Fruit fly (Drosophila melanogaster): ENCODE measurements around the gene hwt.

hwt gene

dm6 chrX:12582984-12583869, 15.0 kb upstream of the hwt start, which contains the start of gene Pits (continued):
- no peak for TF ChIP-seq vfl (GFP tag; optimal IDR thresholded peaks at IDR 0.05)
- TF ChIP-seq Stat92E (GFP tag; optimal IDR thresholded peaks at IDR 0.05), result peak in 1 of 3 experiments; percentile 87
- TF ChIP-seq yki (optimal IDR thresholded peaks at IDR 0.05), result peak; percentile 21
- TF ChIP-seq CG9437 (GFP tag; optimal IDR thresholded peaks at IDR 0.05), result peak; percentile 24
- TF ChIP-seq CoRest (tag; optimal IDR thresholded peaks at IDR 0.05), result peak; percentile 69
- peak; percentile 41; the same call in 2 of the 3 replicates for TF ChIP-seq tgo (GFP tag; IDR thresholded peaks at IDR 0.05)
- no peak for TF ChIP-seq seq (GFP tag; IDR thresholded peaks at IDR 0.05)
- no peak for TF ChIP-seq fu2 (GFP tag; optimal IDR thresholded peaks at IDR 0.05)
- TF ChIP-seq Ada2b (GFP tag; IDR thresholded peaks at IDR 0.05), result 0 out of 2 replicates have a peak, but pooled peaks have one; percentile 9
- TF ChIP-seq fd96Cb (tag; optimal IDR thresholded peaks at IDR 0.05), result peak; percentile 26
- TF ChIP-seq Optix (GFP tag; IDR thresholded peaks at IDR 0.05), result no peak
- TF ChIP-seq eyg (GFP tag; optimal IDR thresholded peaks at IDR 0.05), result no peak
- no peak for TF ChIP-seq CG10959 (GFP tag; IDR thresholded peaks at IDR 0.05)
- TF ChIP-seq az2 (GFP tag; optimal IDR thresholded peaks at IDR 0.05), result no peak
- no peak for TF ChIP-seq CG10462 (GFP tag; optimal IDR thresholded peaks at IDR 0.05)
- TF ChIP-seq crp (GFP tag; optimal IDR thresholded peaks at IDR 0.05), result peak in 1 of 2 experiments; percentile 68
- peak; percentile 26 for TF ChIP-seq Nf-YC (tag; optimal IDR thresholded peaks at IDR 0.05)
- no peak for TF ChIP-seq CG3065 (GFP tag; optimal IDR thresholded peaks at IDR 0.05)
- no peak for TF ChIP-seq CG6683 (GFP tag; optimal IDR thresholded peaks at IDR 0.05)
- TF ChIP-seq CG6689 (GFP tag; IDR thresholded peaks at IDR 0.05), result peak; percentile 56
- TF ChIP-seq peb (GFP tag; IDR thresholded peaks at IDR 0.05), result 0 out of 2 replicates have a peak, but pooled peaks have one; percentile 16
- peak; percentile 65 for TF ChIP-seq CG7928 (GFP tag; optimal IDR thresholded peaks at IDR 0.05)
- peak; percentile 14 for TF ChIP-seq gcm2 (GFP tag; optimal IDR thresholded peaks at IDR 0.05)
- TF ChIP-seq Blimp-1 (GFP tag; optimal IDR thresholded peaks at IDR 0.05), result peak; percentile 4
- TF ChIP-seq CG7987 (GFP tag; optimal IDR thresholded peaks at IDR 0.05), result peak; percentile 90
- TF ChIP-seq gsb (GFP tag; IDR thresholded peaks at IDR 0.05), result no peak
- no peak for TF ChIP-seq bowl (GFP tag; IDR thresholded peaks at IDR 0.05)
- TF ChIP-seq CG2120 (GFP tag; optimal IDR thresholded peaks at IDR 0.05), result peak; percentile 45
- no peak for TF ChIP-seq cato (GFP tag; optimal IDR thresholded peaks at IDR 0.05; ENCODE audit: borderline replicate concordance)
- TF ChIP-seq D19A (tag; optimal IDR thresholded peaks at IDR 0.05), result peak; percentile 23
- no peak for TF ChIP-seq CG3995 (GFP tag; optimal IDR thresholded peaks at IDR 0.05)
- TF ChIP-seq dysf (GFP tag; IDR thresholded peaks at IDR 0.05), result peak; percentile 55; the same call in 2 of the 3 replicates
- no peak for TF ChIP-seq lbe (GFP tag; optimal IDR thresholded peaks at IDR 0.05)
- peak; percentile 31 for TF ChIP-seq exex (tag; optimal IDR thresholded peaks at IDR 0.05)
- TF ChIP-seq sna (GFP tag; IDR thresholded peaks at IDR 0.05; ENCODE audit: partially characterized antibody), result no peak
- peak; percentile 12 for TF ChIP-seq Camta (GFP tag; optimal IDR thresholded peaks at IDR 0.05)
- TF ChIP-seq Lhr (GFP tag; optimal IDR thresholded peaks at IDR 0.05), result peak; percentile 96
- peak; percentile 16 for TF ChIP-seq gsb-n (tag; optimal IDR thresholded peaks at IDR 0.05)
- peak; percentile 67 for TF ChIP-seq Sin3A (optimal IDR thresholded peaks at IDR 0.05)
- TF ChIP-seq CG13775 (GFP tag; optimal IDR thresholded peaks at IDR 0.05), result peak; percentile 34
- peak; percentile 6 for TF ChIP-seq kah (GFP tag; optimal IDR thresholded peaks at IDR 0.05)
- no peak; the same call in 2 of the 3 replicates for TF ChIP-seq otp (GFP tag; IDR thresholded peaks at IDR 0.05)
- peak; percentile 33 for TF ChIP-seq CG10209 (GFP tag; optimal IDR thresholded peaks at IDR 0.05)
- TF ChIP-seq CG1233 (GFP tag; optimal IDR thresholded peaks at IDR 0.05), result peak; percentile 24
- TF ChIP-seq Tbp (GFP tag; optimal IDR thresholded peaks at IDR 0.05), result no peak
- TF ChIP-seq CG34376 (GFP tag; optimal IDR thresholded peaks at IDR 0.05), result peak; percentile 84
- no peak for TF ChIP-seq CG31224 (GFP tag; IDR thresholded peaks at IDR 0.05)
- TF ChIP-seq HmgZ (tag; optimal IDR thresholded peaks at IDR 0.05), result peak; percentile 76
- peak; percentile 42; the same call in 1 of the 2 replicates for TF ChIP-seq ato (GFP tag; IDR thresholded peaks at IDR 0.05; ENCODE audit: partially characterized antibody)
